Worm (Caenorhabditis elegans) whole organism, L4 larva: ENCODE results near the gene F47B7.4.

Experiments used
- ama-1 ChIP-seq: fragments of 150-350 bp; optimal IDR thresholded peaks from 2 replicates; lab custom pipeline; 2014; ENCODE audit warnings: inconsistent platforms, mixed read lengths
- jun-1 ChIP-seq: fragments of 150-350 bp; optimal IDR thresholded peaks from 2 replicates; lab custom pipeline; 2014; ENCODE audit warnings: missing biosample characterization, missing genetic modification reagents, missing genetic modification characterization
- mdl-1 ChIP-seq, 2 experiments: fragments of 150-350 bp in 1 of 2; sonication (generic microtip) in 1 of 2; optimal IDR thresholded peaks; 2 replicates each; lab custom pipeline; 2014 to 2017; ENCODE audit warnings: missing biosample characterization in 2 of 2, missing genetic modification characterization in 2 of 2
- nhr-102 ChIP-seq: sonication (generic microtip); optimal IDR thresholded peaks from 2 replicates; lab custom pipeline; 2016; ENCODE audit warnings: mild to moderate bottlenecking, missing genetic modification characterization, moderate library complexity, missing compliant biosample characterization
- snpc-4 ChIP-seq: fragments of 150-350 bp; optimal IDR thresholded peaks from 2 replicates; lab custom pipeline; 2014; ENCODE audit warnings: missing biosample characterization, missing genetic modification characterization
- vab-7 ChIP-seq: fragments of 200-800 bp; sonication (Bioruptor generic); IDR thresholded peaks from 2 replicates; pipeline ENCODE4 v1.3.6; 2022; ENCODE audit warnings: missing genetic modification reagents, missing genetic modification characterization, missing compliant biosample characterization

DNA sequence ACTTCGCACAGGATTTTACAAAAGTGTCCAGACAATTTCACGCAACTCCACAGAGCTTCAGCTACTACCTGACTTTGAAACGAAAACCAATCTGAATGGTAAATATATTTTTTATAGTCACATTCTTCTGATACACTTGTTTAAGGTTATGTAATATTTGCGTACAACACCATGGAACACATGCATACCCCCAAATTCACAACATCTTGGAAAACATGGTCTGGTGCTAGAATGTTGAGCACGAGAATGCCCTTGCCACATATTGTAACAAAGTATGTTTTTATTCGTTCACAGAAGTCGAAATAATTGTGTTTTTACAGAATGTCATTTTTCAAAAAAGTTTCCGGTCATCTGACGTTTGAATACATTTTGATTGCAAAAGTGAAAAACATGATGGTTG lies 50.6 kb downstream of the F47B7.4 start:
- no peak for TF ChIP-seq vab-7
- no peak for TF ChIP-seq mdl-1 (tag; optimal IDR thresholded peaks at IDR 0.05; lab: Kevin White, UChicago)
- TF ChIP-seq snpc-4 (tag; lab: Kevin White, UChicago): no peak
- no peak for TF ChIP-seq ama-1 (lab: Kevin White, UChicago)
- no peak for TF ChIP-seq nhr-102 (tag; lab: Kevin White, UChicago)
- no peak for TF ChIP-seq jun-1 (tag; lab: Kevin White, UChicago)
